Fruit fly (Drosophila melanogaster) whole organism, prepupa: ENCODE measurements around the gene cact.

Experiments
- CG10631 ChIP-seq: fragments of 200-800 bp; sonication (Bioruptor generic); optimal IDR thresholded peaks from 2 replicates; lab custom pipeline; 2016; ENCODE audit warnings: missing biosample characterization, missing genetic modification characterization
- CG11294 ChIP-seq: fragments of 200-800 bp; sonication (Bioruptor generic); IDR thresholded peaks from 2 replicates; pipeline ENCODE4 v1.3.6; 2022; ENCODE audit warnings: missing biosample characterization, missing genetic modification characterization
- CG11902 ChIP-seq: fragments of 200-800 bp; sonication (Bioruptor generic); optimal IDR thresholded peaks from 3 replicates; lab custom pipeline; 2016; ENCODE audit warnings: missing biosample characterization, missing genetic modification characterization
- CG16779 ChIP-seq: fragments of 200-800 bp; sonication (Bioruptor generic); optimal IDR thresholded peaks from 3 replicates; lab custom pipeline; 2017; ENCODE audit warnings: missing biosample characterization, mild to moderate bottlenecking, missing genetic modification characterization
- CG3032 ChIP-seq: fragments of 200-800 bp; optimal IDR thresholded peaks from 2 replicates; lab custom pipeline; 2019; ENCODE audit warnings: missing biosample characterization, mild to moderate bottlenecking, missing genetic modification characterization, moderate library complexity
- CG32006 ChIP-seq: fragments of 200-800 bp; sonication (Bioruptor generic); optimal IDR thresholded peaks from 3 replicates; lab custom pipeline; 2017; ENCODE audit warnings: missing biosample characterization, mild to moderate bottlenecking, missing genetic modification characterization
- CG34406 ChIP-seq: fragments of 200-800 bp; sonication (Bioruptor generic); optimal IDR thresholded peaks from 3 replicates; lab custom pipeline; 2016; ENCODE audit warnings: missing biosample characterization, missing genetic modification characterization
- CG3919 ChIP-seq: fragments of 200-800 bp; sonication (Bioruptor generic); optimal IDR thresholded peaks from 3 replicates; lab custom pipeline; 2016; ENCODE audit warnings: missing biosample characterization, missing genetic modification characterization
- CG4318 ChIP-seq: fragments of 200-800 bp; sonication (Bioruptor generic); optimal IDR thresholded peaks from 3 replicates; lab custom pipeline; 2017; ENCODE audit warnings: missing biosample characterization, mild to moderate bottlenecking, missing genetic modification characterization
- CG6163 ChIP-seq: fragments of 200-800 bp; sonication (Bioruptor generic); IDR thresholded peaks from 3 replicates; pipeline ENCODE4 v1.3.6; 2022; ENCODE audit warnings: missing biosample characterization, missing genetic modification characterization
- CG6792 ChIP-seq: fragments of 200-800 bp; sonication (Bioruptor generic); optimal IDR thresholded peaks from 3 replicates; lab custom pipeline; 2016; ENCODE audit warnings: missing biosample characterization, missing genetic modification characterization
- CG6808 ChIP-seq: fragments of 200-800 bp; sonication (Bioruptor generic); optimal IDR thresholded peaks from 3 replicates; lab custom pipeline; 2017; ENCODE audit warnings: missing biosample characterization, missing genetic modification characterization, mild to moderate bottlenecking, moderate library complexity, missing genetic modification reagents
- CG6854 ChIP-seq: fragments of 200-800 bp; sonication (Bioruptor generic); optimal IDR thresholded peaks from 2 replicates; lab custom pipeline; 2017; ENCODE audit warnings: missing biosample characterization, mild to moderate bottlenecking, missing genetic modification characterization
- CG7368 ChIP-seq: fragments of 200-800 bp; sonication (Bioruptor generic); optimal IDR thresholded peaks from 3 replicates; lab custom pipeline; 2016; ENCODE audit warnings: missing biosample characterization, missing genetic modification characterization
- CG8119 ChIP-seq: fragments of 200-800 bp; sonication (Bioruptor generic); IDR thresholded peaks from 3 replicates; pipeline ENCODE4 v1.3.6; 2022; ENCODE audit warnings: missing biosample characterization, missing genetic modification characterization
- CG8319 ChIP-seq: fragments of 200-800 bp; sonication (Bioruptor generic); optimal IDR thresholded peaks from 3 replicates; lab custom pipeline; 2016; ENCODE audit warnings: missing biosample characterization, missing genetic modification characterization
- Eip78C ChIP-seq: fragments of 200-800 bp; sonication (Bioruptor generic); peaks from one replicate; lab custom pipeline; 2016; ENCODE audit warnings: missing biosample characterization, missing genetic modification characterization
- Eip93F ChIP-seq: fragments of 200-800 bp; sonication (Bioruptor generic); optimal IDR thresholded peaks from 2 replicates; lab custom pipeline; 2016; ENCODE audit warnings: missing biosample characterization, mild to moderate bottlenecking, missing genetic modification characterization
- Ets96B ChIP-seq: fragments of 200-800 bp; optimal IDR thresholded peaks from 2 replicates; lab custom pipeline; 2019; ENCODE audit warnings: missing biosample characterization, mild to moderate bottlenecking, missing genetic modification characterization, moderate library complexity
- Gug ChIP-seq: fragments of 200-800 bp; sonication (Bioruptor generic); IDR thresholded peaks from 2 replicates; pipeline ENCODE4 v1.3.6; 2022; ENCODE audit warnings: missing biosample characterization, missing genetic modification characterization
- Hr38 ChIP-seq: sonication (Bioruptor generic); optimal IDR thresholded peaks from 2 replicates; lab custom pipeline; 2016; ENCODE audit warnings: missing biosample characterization, missing genetic modification characterization
- Hr39 ChIP-seq: fragments of 200-800 bp; sonication (Bioruptor generic); optimal IDR thresholded peaks from 2 replicates; lab custom pipeline; 2016; ENCODE audit warnings: missing biosample characterization, missing genetic modification characterization
- Hr4 ChIP-seq: fragments of 200-800 bp; sonication (Bioruptor generic); optimal IDR thresholded peaks from 3 replicates; lab custom pipeline; 2016; ENCODE audit warnings: missing biosample characterization, missing genetic modification characterization
- Lpt ChIP-seq: fragments of 200-800 bp; sonication (Bioruptor generic); optimal IDR thresholded peaks from 3 replicates; lab custom pipeline; 2016; ENCODE audit warnings: missing biosample characterization, missing genetic modification characterization
- Sox15 ChIP-seq: fragments of 200-800 bp; sonication (Bioruptor generic); optimal IDR thresholded peaks from 3 replicates; lab custom pipeline; 2016; ENCODE audit warnings: missing biosample characterization, missing genetic modification characterization
- achi ChIP-seq: fragments of 200-800 bp; sonication (Bioruptor generic); optimal IDR thresholded peaks from 3 replicates; lab custom pipeline; 2016; ENCODE audit warnings: missing biosample characterization, missing genetic modification characterization
- acj6 ChIP-seq: fragments of 200-800 bp; sonication (Bioruptor generic); optimal IDR thresholded peaks from 3 replicates; lab custom pipeline; 2016; ENCODE audit warnings: missing biosample characterization, missing genetic modification characterization
- cyc ChIP-seq: fragments of 200-800 bp; sonication (Bioruptor generic); optimal IDR thresholded peaks from 3 replicates; lab custom pipeline; 2016; ENCODE audit warnings: missing biosample characterization, missing genetic modification characterization
- fd85E ChIP-seq: fragments of 200-800 bp; sonication (Bioruptor generic); optimal IDR thresholded peaks from 3 replicates; lab custom pipeline; 2016; ENCODE audit warnings: missing biosample characterization, missing genetic modification characterization
- fkh ChIP-seq: fragments of 200-800 bp; sonication (Bioruptor generic); optimal IDR thresholded peaks from 3 replicates; lab custom pipeline; 2017; ENCODE audit warnings: missing biosample characterization, mild to moderate bottlenecking, missing genetic modification characterization, moderate library complexity
- pdm3 ChIP-seq: fragments of 200-800 bp; sonication (Bioruptor generic); optimal IDR thresholded peaks from 3 replicates; lab custom pipeline; 2016; ENCODE audit warnings: missing biosample characterization, missing genetic modification characterization
- spab ChIP-seq: fragments of 200-800 bp; sonication (Bioruptor generic); optimal IDR thresholded peaks from 2 replicates; lab custom pipeline; 2017; ENCODE audit warnings: missing biosample characterization, mild to moderate bottlenecking, missing genetic modification characterization, missing genetic modification reagents
- svp ChIP-seq: fragments of 200-800 bp; sonication (Bioruptor generic); peaks from one replicate; lab custom pipeline; 2016; ENCODE audit warnings: missing biosample characterization, missing genetic modification characterization
- vri ChIP-seq: fragments of 200-800 bp; sonication (Bioruptor generic); optimal IDR thresholded peaks from 3 replicates; lab custom pipeline; 2016; ENCODE audit warnings: missing biosample characterization, mild to moderate bottlenecking, missing genetic modification characterization

Gene cact

DNA sequence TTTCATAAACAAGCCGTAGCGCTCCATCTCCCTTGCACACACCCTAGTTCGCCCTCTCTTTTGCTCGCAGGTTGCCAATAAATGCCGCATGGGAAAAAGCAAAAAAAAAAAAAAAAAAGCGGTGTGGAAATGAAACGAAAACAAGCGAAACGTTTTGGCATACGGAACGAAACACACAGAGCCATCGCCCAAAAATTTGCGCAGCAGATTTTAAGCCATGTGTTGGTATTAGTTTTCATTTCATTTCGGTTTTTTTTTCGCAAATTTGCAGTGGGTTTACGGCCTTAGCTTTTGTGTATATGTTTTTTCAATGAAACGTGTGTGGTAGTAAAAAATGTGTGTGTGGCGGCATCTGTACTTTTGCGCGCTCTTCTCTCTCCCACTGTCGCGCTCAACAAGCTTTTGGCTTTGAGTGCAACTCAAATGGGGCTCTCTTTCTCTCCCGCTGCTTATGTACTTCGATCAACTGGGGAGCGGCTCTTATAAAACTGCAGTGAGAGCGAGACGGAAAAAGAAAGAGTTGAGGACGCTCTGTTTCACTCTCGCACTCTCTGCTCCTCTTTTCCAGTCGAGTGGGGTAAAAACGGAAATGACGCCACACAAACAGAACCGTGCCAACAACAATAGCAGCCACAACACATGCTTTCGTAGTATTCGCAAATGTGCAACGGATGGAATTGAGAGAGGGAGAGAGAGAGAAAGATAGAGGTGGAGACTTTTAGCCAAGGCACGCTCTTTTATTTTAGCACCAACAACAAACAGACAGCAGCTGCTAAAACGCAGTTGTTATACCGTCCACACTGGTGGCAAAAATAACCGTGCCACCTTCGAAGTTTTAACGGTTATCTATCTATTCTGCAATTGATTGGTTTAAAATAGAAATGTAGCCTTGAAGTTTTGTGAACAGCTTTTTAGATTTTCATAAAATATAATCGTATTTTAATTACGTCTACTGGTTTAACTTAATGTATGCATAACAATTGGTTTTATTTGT is 41.4 kb downstream of the cact start (continued):
- TF ChIP-seq fkh, result peak; percentile 31
- peak; percentile 56 for TF ChIP-seq CG6792 (GFP tag; lab: Kevin White, UChicago)
- peak; percentile 63 for TF ChIP-seq Hr4 (GFP tag; lab: Kevin White, UChicago)
- peak; percentile 68 for TF ChIP-seq CG16779 (tag; lab: Kevin White, UChicago)
- peak; percentile 35 for TF ChIP-seq CG8319 (GFP tag; lab: Kevin White, UChicago)
- peak; percentile 66 for TF ChIP-seq achi (GFP tag; lab: Kevin White, UChicago)
- peak; percentile 69 for TF ChIP-seq CG3919 (GFP tag; lab: Kevin White, UChicago)
- peak; percentile 67 for TF ChIP-seq fd85E
- TF ChIP-seq CG6808 (GFP tag; lab: Kevin White, UChicago), result peak; percentile 52
- peak; percentile 54 for TF ChIP-seq Ets96B (tag; lab: Kevin White, UChicago)
- peak; percentile 56 for TF ChIP-seq CG10631
- peak; percentile 52 for TF ChIP-seq CG3032
- peak; percentile 26 for TF ChIP-seq CG4318 (GFP tag; lab: Kevin White, UChicago)
- peak; percentile 46 for TF ChIP-seq spab
- TF ChIP-seq Sox15 (GFP tag; lab: Kevin White, UChicago), result peak; percentile 32
- peak; percentile 90 for TF ChIP-seq Eip78C (GFP tag; lab: Kevin White, UChicago)
- no peak for TF ChIP-seq CG11294 (GFP tag; lab: Robert Waterston, UW)
- TF ChIP-seq Hr38 (GFP tag; lab: Kevin White, UChicago), result no peak
- no peak for TF ChIP-seq CG8119 (GFP tag; lab: Robert Waterston, UW)
- peak; percentile 71 for TF ChIP-seq pdm3 (GFP tag; lab: Kevin White, UChicago)
- TF ChIP-seq CG11902 (GFP tag; lab: Kevin White, UChicago), result peak; percentile 3
- TF ChIP-seq CG32006 (GFP tag; lab: Kevin White, UChicago), result peak; percentile 64
- TF ChIP-seq acj6 (GFP tag; lab: Kevin White, UChicago), result peak; percentile 80
- peak; percentile 45 for TF ChIP-seq Lpt (GFP tag; lab: Kevin White, UChicago)
- TF ChIP-seq CG34406 (GFP tag; lab: Kevin White, UChicago), result peak; percentile 61
- no peak for TF ChIP-seq Gug (GFP tag; lab: Robert Waterston, UW)

- TF ChIP-seq svp (GFP tag; lab: Kevin White, UChicago) (peak; percentile 48), Lpt (GFP tag; lab: Kevin White, UChicago) (peak; percentile 30), CG6163 (GFP tag; lab: Robert Waterston, UW) (peak; percentile 20; the same call in 2 of the 3 replicates), CG7368 (no peak), Gug (GFP tag; lab: Robert Waterston, UW) (no peak), fkh (peak; percentile 3)
Measured at dm6 chr2L:16282856-16283255, 43.2 kb downstream of the cact start.

DNA sequence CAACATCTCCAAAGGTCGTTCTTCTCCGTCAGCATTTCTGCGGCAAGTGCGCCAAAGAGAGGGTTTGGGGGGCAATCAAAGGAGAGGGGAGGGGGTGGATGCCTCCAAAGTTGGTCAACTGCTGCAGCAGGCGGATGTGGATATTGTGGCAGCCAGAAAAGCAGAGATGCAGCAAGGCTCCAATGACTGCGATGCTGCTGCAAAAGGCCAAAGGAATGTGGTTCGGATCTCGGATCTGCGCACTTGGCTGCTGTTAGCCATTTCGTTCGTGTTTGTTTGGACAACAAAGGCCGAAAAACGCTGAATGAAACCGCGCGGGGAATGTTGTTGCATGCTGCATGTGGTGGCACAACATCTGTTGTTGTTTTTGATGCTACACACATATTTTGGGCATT is 43.9 kb downstream of the cact start:
- TF ChIP-seq CG6854 (GFP tag; lab: Kevin White, UChicago), result peak; percentile 1
- no peak for TF ChIP-seq Eip93F
- no peak for TF ChIP-seq achi (GFP tag; lab: Kevin White, UChicago)
- TF ChIP-seq vri (GFP tag; lab: Kevin White, UChicago), result peak; percentile 13
- TF ChIP-seq Lpt (GFP tag; lab: Kevin White, UChicago), result peak; percentile 5
- peak; percentile 21; the same call in 1 of the 3 replicates for TF ChIP-seq CG6163 (GFP tag; lab: Robert Waterston, UW)
- TF ChIP-seq cyc, result peak; percentile 43
- peak; percentile 24 for TF ChIP-seq Hr39
- TF ChIP-seq, all 60 proteins: peak for 6
